5 fruit fly cellular contexts compared by ENCODE assay signal in the genomic region with DNA sequence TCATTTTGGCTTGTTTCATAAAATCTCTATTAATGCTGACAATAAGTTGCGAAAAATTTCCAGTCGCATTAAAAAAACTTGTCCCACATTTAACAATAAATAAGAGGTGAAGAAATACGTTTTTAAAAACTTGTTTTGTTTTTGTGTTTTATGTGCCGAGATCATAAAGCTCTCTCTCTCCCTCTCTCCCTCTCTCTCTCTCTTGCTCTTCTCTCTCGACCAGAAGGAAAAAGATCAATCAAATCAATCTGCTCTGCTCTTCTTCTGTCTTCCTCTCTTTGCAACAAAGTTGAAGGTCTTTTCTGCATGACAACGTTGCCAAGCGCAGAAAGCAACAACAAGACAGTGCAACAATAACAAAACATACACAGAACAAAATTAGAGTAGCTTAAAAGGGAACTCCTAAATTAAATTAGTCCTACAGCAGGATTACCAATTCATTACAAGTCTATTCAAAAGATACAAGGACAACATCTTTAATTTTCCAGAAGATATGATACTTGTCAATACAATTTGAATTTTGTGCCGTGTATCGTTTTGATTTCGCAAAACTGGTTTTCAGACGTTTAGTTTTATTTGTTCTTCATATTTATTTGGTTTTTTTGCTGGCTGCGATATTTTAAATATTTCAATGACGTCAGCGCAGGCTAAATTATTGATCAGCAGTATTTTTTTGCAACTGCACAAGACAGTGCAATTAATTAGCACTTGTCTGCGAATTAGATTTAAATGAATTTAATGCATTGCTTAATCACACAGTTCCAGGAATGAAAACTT.
TF ChIP-seq lines count a peak whose summit lies in the region.

No protein-coding gene starts in this region.

TF ChIP-seq in whole organism, adult, 20 proteins besides CTCF, POLR2A, EP300 and RAD21 (continued from another document):
- peak; percentile 78 for TF ChIP-seq pad (GFP tag; optimal IDR thresholded peaks at IDR 0.05; lab: Kevin White, UChicago)
- no peak for TF ChIP-seq cnc (optimal IDR thresholded peaks at IDR 0.05; lab: Kevin White, UChicago)
- peak; percentile 67 for TF ChIP-seq Crg-1 (GFP tag; optimal IDR thresholded peaks at IDR 0.05; lab: Kevin White, UChicago)
- peak; percentile 79 for TF ChIP-seq CG7101 (tag; optimal IDR thresholded peaks at IDR 0.05; lab: Kevin White, UChicago)
TF ChIP-seq in whole organism, adult: peak in this region for 13.

TF ChIP-seq in whole organism, embryonic, 481 proteins besides CTCF, POLR2A, EP300 and RAD21 (continued from another document and continues in another):
- TF ChIP-seq chif (GFP tag; optimal IDR thresholded peaks at IDR 0.05; lab: Kevin White, UChicago) (peak; percentile 52 to 80), Sin3A (optimal IDR thresholded peaks at IDR 0.05; lab: Kevin White, UChicago) (no peak), Oli (tag; optimal IDR thresholded peaks at IDR 0.05; lab: Kevin White, UChicago) (peak; percentile 73), Drgx (GFP tag; IDR thresholded peaks at IDR 0.05; lab: Robert Waterston, UW) (peak; percentile 93), Sry-δ (GFP tag; optimal IDR thresholded peaks at IDR 0.05; lab: Kevin White, UChicago) (peak; percentile 45), cas (GFP tag; IDR thresholded peaks at IDR 0.05; lab: Robert Waterston, UW) (peak; percentile 50; the same call in 1 of the 2 replicates), CG14441 (GFP tag; IDR thresholded peaks at IDR 0.05; lab: Robert Waterston, UW) (peak; percentile 85), klu (GFP tag; IDR thresholded peaks at IDR 0.05; lab: Robert Waterston, UW) (no peak), ac (GFP tag; optimal IDR thresholded peaks at IDR 0.05; lab: Kevin White, UChicago) (no peak), fd3F (GFP tag; optimal IDR thresholded peaks at IDR 0.05; lab: Kevin White, UChicago) (peak; percentile 71), danr (GFP tag; IDR thresholded peaks at IDR 0.05; lab: Robert Waterston, UW) (peak; percentile 38; the same call in 1 of the 2 replicates), CG8765 (GFP tag; IDR thresholded peaks at IDR 0.05; lab: Robert Waterston, UW) (peak; percentile 13; the same call in 1 of the 2 replicates), ap (GFP tag; IDR thresholded peaks at IDR 0.05; lab: Robert Waterston, UW) (no peak), Ravus (GFP tag; IDR thresholded peaks at IDR 0.05; lab: Robert Waterston, UW) (no peak; the same call in 1 of the 2 replicates), br (optimal IDR thresholded peaks at IDR 0.05; lab: Kevin White, UChicago) (no peak), CG17568 (GFP tag; optimal IDR thresholded peaks at IDR 0.05; lab: Kevin White, UChicago) (peak; percentile 51), sim (GFP tag; IDR thresholded peaks at IDR 0.05; lab: Robert Waterston, UW) (peak; percentile 51; the same call in 1 of the 2 replicates), bbx (GFP tag; IDR thresholded peaks at IDR 0.05; lab: Robert Waterston, UW; ENCODE audit: partially characterized antibody) (no peak), CG10209 (GFP tag; optimal IDR thresholded peaks at IDR 0.05; lab: Kevin White, UChicago) (peak; percentile 71), Nf-YA (GFP tag; IDR thresholded peaks at IDR 0.05; lab: Robert Waterston, UW) (peak; percentile 7; the same call in 1 of the 2 replicates), seq (GFP tag; IDR thresholded peaks at IDR 0.05; lab: Robert Waterston, UW) (peak; percentile 78), disco-r (GFP tag; optimal IDR thresholded peaks at IDR 0.05; lab: Kevin White, UChicago) (peak; percentile 19), Xrp1 (GFP tag; IDR thresholded peaks at IDR 0.05; lab: Robert Waterston, UW) (peak; percentile 74), CG14050 (GFP tag; IDR thresholded peaks at IDR 0.05; lab: Robert Waterston, UW) (peak; percentile 76), Max (GFP tag; optimal IDR thresholded peaks at IDR 0.05; lab: Kevin White, UChicago) (no peak), tx (GFP tag; optimal IDR thresholded peaks at IDR 0.05; lab: Kevin White, UChicago) (no peak), CG7786 (GFP tag; optimal IDR thresholded peaks at IDR 0.05; lab: Kevin White, UChicago) (peak; percentile 62), CG3407 (GFP tag; optimal IDR thresholded peaks at IDR 0.05; lab: Kevin White, UChicago) (no peak), Taf1 (GFP tag; IDR thresholded peaks at IDR 0.05; lab: Robert Waterston, UW) (peak; percentile 75)

TF ChIP-seq in whole organism, prepupa, 60 proteins besides CTCF, POLR2A, EP300 and RAD21 (continued from another document and continues in another):
- no peak for TF ChIP-seq fkh (GFP tag; optimal IDR thresholded peaks at IDR 0.05; lab: Kevin White, UChicago)
- peak; percentile 34 for TF ChIP-seq Hr38 (GFP tag; optimal IDR thresholded peaks at IDR 0.05; lab: Kevin White, UChicago)
- peak; percentile 97 for TF ChIP-seq CG7368 (GFP tag; optimal IDR thresholded peaks at IDR 0.05; lab: Kevin White, UChicago)
- peak; percentile 92 for TF ChIP-seq Blimp-1 (GFP tag; optimal IDR thresholded peaks at IDR 0.05; lab: Kevin White, UChicago)
- TF ChIP-seq achi (GFP tag; optimal IDR thresholded peaks at IDR 0.05; lab: Kevin White, UChicago), result peak; percentile 95
- peak; percentile 97 for TF ChIP-seq CG10669 (GFP tag; optimal IDR thresholded peaks at IDR 0.05; lab: Kevin White, UChicago)
- TF ChIP-seq Hr4 (GFP tag; optimal IDR thresholded peaks at IDR 0.05; lab: Kevin White, UChicago), result peak; percentile 91
- TF ChIP-seq CG9139 (GFP tag; optimal IDR thresholded peaks at IDR 0.05; lab: Kevin White, UChicago), result peak; percentile 96
- TF ChIP-seq CG3032 (tag; optimal IDR thresholded peaks at IDR 0.05; lab: Kevin White, UChicago), result peak; percentile 97
- peak; percentile 97 to 98 for TF ChIP-seq ss (GFP tag; optimal IDR thresholded peaks at IDR 0.05; lab: Kevin White, UChicago)
- peak; percentile 96 for TF ChIP-seq CG11762 (GFP tag; optimal IDR thresholded peaks at IDR 0.05; lab: Kevin White, UChicago; ENCODE audit: insufficient read depth)
- TF ChIP-seq dac (GFP tag; optimal IDR thresholded peaks at IDR 0.05; lab: Kevin White, UChicago), result peak; percentile 72
- peak; percentile 96 for TF ChIP-seq CG6163 (GFP tag; IDR thresholded peaks at IDR 0.05; lab: Robert Waterston, UW)
- TF ChIP-seq CG10631 (GFP tag; optimal IDR thresholded peaks at IDR 0.05; lab: Kevin White, UChicago), result peak; percentile 96
- peak; percentile 94 for TF ChIP-seq CG34406 (GFP tag; optimal IDR thresholded peaks at IDR 0.05; lab: Kevin White, UChicago)
- peak; percentile 92 for TF ChIP-seq CG11294 (GFP tag; IDR thresholded peaks at IDR 0.05; lab: Robert Waterston, UW)
- TF ChIP-seq esn (GFP tag; optimal IDR thresholded peaks at IDR 0.05; lab: Kevin White, UChicago), result peak; percentile 98
- TF ChIP-seq vri (GFP tag; optimal IDR thresholded peaks at IDR 0.05; lab: Kevin White, UChicago), result peak; percentile 97
- peak; percentile 100 for TF ChIP-seq Met (GFP tag; optimal IDR thresholded peaks at IDR 0.05; lab: Kevin White, UChicago)
- peak; percentile 99 for TF ChIP-seq topi (GFP tag; optimal IDR thresholded peaks at IDR 0.05; lab: Kevin White, UChicago)
- TF ChIP-seq Lpt (GFP tag; optimal IDR thresholded peaks at IDR 0.05; lab: Kevin White, UChicago), result peak; percentile 93
- TF ChIP-seq Hr39 (GFP tag; optimal IDR thresholded peaks at IDR 0.05; lab: Kevin White, UChicago), result peak; percentile 98
- peak; percentile 90 for TF ChIP-seq fd85E (GFP tag; optimal IDR thresholded peaks at IDR 0.05; lab: Kevin White, UChicago)
- peak; percentile 96 for TF ChIP-seq net (GFP tag; optimal IDR thresholded peaks at IDR 0.05; lab: Kevin White, UChicago)
- TF ChIP-seq OdsH (GFP tag; optimal IDR thresholded peaks at IDR 0.05; lab: Kevin White, UChicago), result peak; percentile 96
- TF ChIP-seq Sox102F (GFP tag; optimal IDR thresholded peaks at IDR 0.05; lab: Kevin White, UChicago), result peak; percentile 98
- TF ChIP-seq pdm3 (GFP tag; optimal IDR thresholded peaks at IDR 0.05; lab: Kevin White, UChicago), result peak; percentile 98
- peak; percentile 85 for TF ChIP-seq CG4318 (GFP tag; optimal IDR thresholded peaks at IDR 0.05; lab: Kevin White, UChicago)
- TF ChIP-seq eg (GFP tag; IDR thresholded peaks at IDR 0.05; lab: Robert Waterston, UW), result peak; percentile 97
- peak; percentile 94 for TF ChIP-seq CG11902 (GFP tag; optimal IDR thresholded peaks at IDR 0.05; lab: Kevin White, UChicago)

TF ChIP-seq in whole organism, pupa, 21 proteins besides CTCF, POLR2A, EP300 and RAD21 (continued from another document):
- peak; percentile 97 for TF ChIP-seq CG34367 (tag; optimal IDR thresholded peaks at IDR 0.05; lab: Kevin White, UChicago)
- TF ChIP-seq CG8159 (tag; optimal IDR thresholded peaks at IDR 0.05; lab: Kevin White, UChicago), result peak; percentile 95

TF ChIP-seq in whole organism, wandering third instar larva, 38 proteins besides CTCF, POLR2A, EP300 and RAD21 (continued from another document):
- TF ChIP-seq Hr78 (GFP tag; optimal IDR thresholded peaks at IDR 0.05; lab: Kevin White, UChicago), result no peak
- TF ChIP-seq CG32264 (GFP tag; optimal IDR thresholded peaks at IDR 0.05; lab: Kevin White, UChicago), result peak; percentile 94
- no peak for TF ChIP-seq pan (optimal IDR thresholded peaks at IDR 0.05; lab: Kevin White, UChicago)
- TF ChIP-seq foxo (GFP tag; optimal IDR thresholded peaks at IDR 0.05; lab: Kevin White, UChicago), result peak; percentile 82 to 93
- peak; percentile 96 for TF ChIP-seq ey (GFP tag; optimal IDR thresholded peaks at IDR 0.05; lab: Kevin White, UChicago)
- TF ChIP-seq Vsx2 (GFP tag; optimal IDR thresholded peaks at IDR 0.05; lab: Kevin White, UChicago; ENCODE audit: partially characterized antibody), result no peak
- no peak for TF ChIP-seq usp (GFP tag; optimal IDR thresholded peaks at IDR 0.05; lab: Kevin White, UChicago)
- TF ChIP-seq Mio (GFP tag; optimal IDR thresholded peaks at IDR 0.05; lab: Kevin White, UChicago), result peak; percentile 67
- TF ChIP-seq lola (GFP tag; optimal IDR thresholded peaks at IDR 0.05; lab: Kevin White, UChicago), result no peak
- peak; percentile 55 for TF ChIP-seq GATAd (GFP tag; optimal IDR thresholded peaks at IDR 0.05; lab: Kevin White, UChicago)
- peak; percentile 98 for TF ChIP-seq h (GFP tag; optimal IDR thresholded peaks at IDR 0.05; lab: Kevin White, UChicago)
- TF ChIP-seq woc (GFP tag; optimal IDR thresholded peaks at IDR 0.05; lab: Kevin White, UChicago), result peak; percentile 95
- TF ChIP-seq N (GFP tag; optimal IDR thresholded peaks at IDR 0.05; lab: Kevin White, UChicago), result no peak
- peak; percentile 44 for TF ChIP-seq jim (GFP tag; optimal IDR thresholded peaks at IDR 0.05; lab: Kevin White, UChicago)
- TF ChIP-seq Hr83 (GFP tag; optimal IDR thresholded peaks at IDR 0.05; lab: Kevin White, UChicago; ENCODE audit: poor library complexity, severe bottlenecking), result peak; percentile 83
- TF ChIP-seq dl (GFP tag; optimal IDR thresholded peaks at IDR 0.05; lab: Kevin White, UChicago; ENCODE audit: insufficient read depth in 1 of 2, partially characterized antibody in 2 of 2), result peak; percentile 20 to 75
- peak; percentile 97 for TF ChIP-seq sage (GFP tag; optimal IDR thresholded peaks at IDR 0.05; lab: Kevin White, UChicago)
- peak; percentile 90 for TF ChIP-seq psq (GFP tag; optimal IDR thresholded peaks at IDR 0.05; lab: Kevin White, UChicago)
- peak; percentile 96 for TF ChIP-seq OdsH (GFP tag; optimal IDR thresholded peaks at IDR 0.05; lab: Kevin White, UChicago)
